Worm (Caenorhabditis elegans) whole organism, L1 larva: ENCODE data around the gene dpm-3.

ENCODE experiments used
- dpl-1 ChIP-seq, 3 experiments: fragments of 150-350 bp in 2 of 3; sonication (generic microtip) in 1 of 3; optimal IDR thresholded peaks; 2 replicates each; lab custom pipeline; 2014 to 2017; ENCODE audit warnings: missing biosample characterization in 3 of 3, missing genetic modification characterization in 3 of 3, missing genetic modification reagents in 3 of 3
- hlh-4 ChIP-seq: sonication (generic microtip); optimal IDR thresholded peaks from 2 replicates; lab custom pipeline; 2016; ENCODE audit warnings: mild to moderate bottlenecking, missing genetic modification characterization, missing compliant biosample characterization
- lin-13 ChIP-seq: fragments of 150-350 bp; optimal IDR thresholded peaks from 2 replicates; lab custom pipeline; 2014; ENCODE audit warnings: missing biosample characterization, missing genetic modification reagents, missing genetic modification characterization
- lsy-2 ChIP-seq, 2 experiments: fragments of 150-350 bp; optimal IDR thresholded peaks; 2 replicates each; lab custom pipeline; 2014; ENCODE audit warnings: missing biosample characterization in 2 of 2, missing genetic modification characterization in 2 of 2
- nhr-12 ChIP-seq: sonication (generic microtip); optimal IDR thresholded peaks from 2 replicates; lab custom pipeline; 2017; ENCODE audit warnings: missing biosample characterization, missing genetic modification characterization
- skn-1 ChIP-seq: fragments of 150-350 bp; optimal IDR thresholded peaks from 2 replicates; lab custom pipeline; 2014; ENCODE audit warnings: missing biosample characterization, missing genetic modification characterization
- snpc-4 ChIP-seq: fragments of 150-350 bp; optimal IDR thresholded peaks from 2 replicates; lab custom pipeline; 2014; ENCODE audit warnings: missing biosample characterization, missing genetic modification characterization
- snu-23 ChIP-seq: sonication (generic microtip); optimal IDR thresholded peaks from 2 replicates; lab custom pipeline; 2016; ENCODE audit warnings: missing genetic modification characterization, missing compliant biosample characterization
- sox-4 ChIP-seq: sonication (generic microtip); optimal IDR thresholded peaks from 2 replicates; lab custom pipeline; 2016; ENCODE audit warnings: missing genetic modification characterization, missing compliant biosample characterization
- sptf-1 ChIP-seq: fragments of 150-350 bp; optimal IDR thresholded peaks from 2 replicates; lab custom pipeline; 2014; ENCODE audit warnings: missing biosample characterization, missing genetic modification characterization
- tlp-1 ChIP-seq: fragments of 150-350 bp; optimal IDR thresholded peaks from 2 replicates; lab custom pipeline; 2014; ENCODE audit warnings: missing biosample characterization, missing genetic modification characterization
- unc-62 ChIP-seq: fragments of 150-350 bp; optimal IDR thresholded peaks from 2 replicates; lab custom pipeline; 2014; ENCODE audit warnings: missing biosample characterization, missing genetic modification reagents, missing genetic modification characterization

DNA sequence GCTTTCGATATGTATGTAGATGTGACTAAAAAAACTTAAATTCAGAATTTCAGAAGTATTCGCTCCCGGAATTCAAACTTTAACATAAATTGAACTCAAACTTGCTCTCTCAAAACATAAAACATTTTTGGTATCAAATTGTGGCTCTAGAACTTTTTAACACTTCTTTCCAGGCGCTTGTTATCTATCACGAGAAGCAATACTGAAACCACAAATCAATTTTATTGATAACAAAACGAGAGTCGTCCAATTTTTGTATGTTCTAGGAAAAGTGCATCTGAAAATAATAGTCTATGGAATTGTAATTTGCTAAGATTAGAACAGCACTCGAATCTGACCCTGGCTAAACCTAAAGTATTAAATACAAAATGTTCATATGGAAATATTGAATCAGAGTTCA, 12.5 kb upstream of the dpm-3 start:
- TF ChIP-seq snu-23 (GFP tag; lab: Kevin White, UChicago) (no peak), lin-13 (GFP tag; lab: Kevin White, UChicago) (no peak), lsy-2 (tag; optimal IDR thresholded peaks at IDR 0.05; lab: Kevin White, UChicago) (no peak), tlp-1 (tag; lab: Kevin White, UChicago) (no peak), unc-62 (no peak), sox-4 (tag; lab: Kevin White, UChicago) (no peak), skn-1 (tag; lab: Kevin White, UChicago) (no peak), nhr-12 (no peak), hlh-4 (no peak), sptf-1 (tag; lab: Kevin White, UChicago) (no peak), snpc-4 (tag; lab: Kevin White, UChicago) (no peak), dpl-1 (GFP tag; optimal IDR thresholded peaks at IDR 0.05; lab: Kevin White, UChicago) (no peak)
